Fruit fly (Drosophila melanogaster) whole organism, embryonic: Measurements from ENCODE around the gene topi.
A peak's percentile ranks its signal among the peaks of the same experiment; 100 is the strongest.

Source experiments
- ATbp ChIP-seq: fragments of 200-800 bp; sonication (Bioruptor generic); optimal IDR thresholded peaks from 2 replicates; lab custom pipeline; 2017; ENCODE audit warnings: missing biosample characterization, mild to moderate bottlenecking, missing genetic modification characterization, missing genetic modification reagents
- Aef1 ChIP-seq: fragments of 200-800 bp; sonication (Bioruptor generic); IDR thresholded peaks from 3 replicates; pipeline ENCODE4 v1.3.6; 2022; ENCODE audit warnings: missing biosample characterization, missing genetic modification characterization
- Antp ChIP-seq: fragments of 200-800 bp; sonication (Bioruptor generic); optimal IDR thresholded peaks from 3 replicates; lab custom pipeline; 2016; ENCODE audit warnings: missing biosample characterization, missing genetic modification characterization
- CG10267 ChIP-seq: fragments of 200-800 bp; sonication (Bioruptor generic); optimal IDR thresholded peaks from 2 replicates; lab custom pipeline; 2018; ENCODE audit warnings: missing biosample characterization, mild to moderate bottlenecking, missing genetic modification characterization, moderate library complexity
- CG11560 ChIP-seq: fragments of 200-800 bp; sonication (Bioruptor generic); IDR thresholded peaks from 3 replicates; pipeline ENCODE4 v1.3.6; 2022; ENCODE audit warnings: missing biosample characterization, missing genetic modification characterization
- CG11696 ChIP-seq: fragments of 200-800 bp; sonication (Bioruptor generic); IDR thresholded peaks from 2 replicates; pipeline ENCODE4 v1.3.6; 2022; ENCODE audit warnings: missing biosample characterization, missing genetic modification characterization
- CG12659 ChIP-seq: fragments of 200-800 bp; sonication (Bioruptor generic); optimal IDR thresholded peaks from 3 replicates; lab custom pipeline; 2017; ENCODE audit warnings: mild to moderate bottlenecking, missing biosample characterization, missing genetic modification reagents, missing genetic modification characterization
- CG12769 ChIP-seq: fragments of 200-800 bp; sonication (Bioruptor generic); optimal IDR thresholded peaks from 2 replicates; lab custom pipeline; 2019; ENCODE audit warnings: missing biosample characterization, mild to moderate bottlenecking, missing genetic modification characterization, moderate library complexity
- CG13624 ChIP-seq: fragments of 200-800 bp; sonication (Bioruptor generic); optimal IDR thresholded peaks from 2 replicates; lab custom pipeline; 2016; ENCODE audit warnings: missing biosample characterization, missing genetic modification characterization
- CG14441 ChIP-seq: fragments of 200-800 bp; sonication (Bioruptor generic); IDR thresholded peaks from 2 replicates; pipeline ENCODE4 v1.3.6; 2022; ENCODE audit warnings: missing biosample characterization, missing genetic modification characterization
- CG15011 ChIP-seq: fragments of 200-800 bp; sonication (Bioruptor generic); optimal IDR thresholded peaks from 3 replicates; lab custom pipeline; 2018; ENCODE audit warnings: missing biosample characterization, mild to moderate bottlenecking, missing genetic modification characterization
- CG15601 ChIP-seq: fragments of 200-800 bp; sonication (Bioruptor generic); optimal IDR thresholded peaks from 3 replicates; lab custom pipeline; 2019; ENCODE audit warnings: missing biosample characterization, mild to moderate bottlenecking, missing genetic modification characterization, moderate library complexity
- CG17359 ChIP-seq: fragments of 200-800 bp; sonication (Bioruptor generic); optimal IDR thresholded peaks from 3 replicates; lab custom pipeline; 2018; ENCODE audit warnings: missing biosample characterization, mild to moderate bottlenecking, missing genetic modification characterization, moderate library complexity
- CG2712 ChIP-seq: fragments of 200-800 bp; optimal IDR thresholded peaks from 3 replicates; lab custom pipeline; 2019; ENCODE audit warnings: missing biosample characterization, mild to moderate bottlenecking, missing genetic modification characterization, moderate library complexity
- CG30020 ChIP-seq: fragments of 200-800 bp; optimal IDR thresholded peaks from 2 replicates; lab custom pipeline; 2019; ENCODE audit warnings: missing biosample characterization, mild to moderate bottlenecking, missing genetic modification characterization, moderate library complexity
- CG3163 ChIP-seq: fragments of 200-800 bp; sonication (Bioruptor generic); optimal IDR thresholded peaks from 3 replicates; lab custom pipeline; 2016; ENCODE audit warnings: missing biosample characterization, missing genetic modification characterization
- CG4282 ChIP-seq: fragments of 200-800 bp; sonication (Bioruptor generic); optimal IDR thresholded peaks from 2 replicates; lab custom pipeline; 2016; ENCODE audit warnings: missing biosample characterization, missing genetic modification characterization
- CG4328 ChIP-seq: fragments of 200-800 bp; sonication (Bioruptor generic); optimal IDR thresholded peaks from 3 replicates; lab custom pipeline; 2017; ENCODE audit warnings: missing biosample characterization, missing genetic modification reagents, missing genetic modification characterization
- CG4730 ChIP-seq: fragments of 200-800 bp; sonication (Bioruptor generic); IDR thresholded peaks from 2 replicates; pipeline ENCODE4 v1.3.6; 2022; ENCODE audit warnings: missing biosample characterization, missing genetic modification characterization
- CG7928 ChIP-seq: fragments of 200-800 bp; sonication (Bioruptor generic); optimal IDR thresholded peaks from 2 replicates; lab custom pipeline; 2017; ENCODE audit warnings: missing biosample characterization, mild to moderate bottlenecking, missing genetic modification characterization
- CG9876 ChIP-seq: fragments of 200-800 bp; sonication (Bioruptor generic); optimal IDR thresholded peaks from 2 replicates; lab custom pipeline; 2016; ENCODE audit warnings: missing biosample characterization, missing genetic modification characterization
- CG9932 ChIP-seq: fragments of 200-800 bp; sonication (Bioruptor generic); IDR thresholded peaks from 2 replicates; pipeline ENCODE4 v1.3.6; 2022; ENCODE audit warnings: missing biosample characterization, missing genetic modification characterization
- D19B ChIP-seq: fragments of 200-800 bp; sonication (Bioruptor generic); optimal IDR thresholded peaks from 2 replicates; lab custom pipeline; 2017; ENCODE audit warnings: missing biosample characterization, mild to moderate bottlenecking, missing genetic modification characterization
- Dfd ChIP-seq, 2 experiments: fragments of >200 bp; optimal IDR thresholded peaks; 2 replicates each; lab custom pipeline; 2017; ENCODE audit warnings: missing biosample characterization in 2 of 2, missing genetic modification characterization in 2 of 2
- Elba2 ChIP-seq: fragments of 200-800 bp; sonication (Bioruptor generic); optimal IDR thresholded peaks from 3 replicates; lab custom pipeline; 2016; ENCODE audit warnings: missing biosample characterization, missing genetic modification characterization
- Fer1 ChIP-seq: fragments of 200-800 bp; sonication (Bioruptor generic); optimal IDR thresholded peaks from 2 replicates; lab custom pipeline; 2017; ENCODE audit warnings: missing biosample characterization, mild to moderate bottlenecking, missing genetic modification characterization
- Fer2 ChIP-seq: fragments of 200-800 bp; sonication (Bioruptor generic); optimal IDR thresholded peaks from 2 replicates; lab custom pipeline; 2018; ENCODE audit warnings: missing biosample characterization, mild to moderate bottlenecking, missing genetic modification characterization, moderate library complexity
- Hsf ChIP-seq: fragments of 200-800 bp; sonication (Bioruptor generic); optimal IDR thresholded peaks from 3 replicates; lab custom pipeline; 2016; ENCODE audit warnings: missing biosample characterization, missing genetic modification characterization
- MESR4 ChIP-seq: fragments of 200-800 bp; sonication (Bioruptor generic); optimal IDR thresholded peaks from 2 replicates; lab custom pipeline; 2018; ENCODE audit warnings: missing biosample characterization, mild to moderate bottlenecking, missing genetic modification characterization, moderate library complexity
- Myb ChIP-seq: fragments of 200-800 bp; sonication (Bioruptor generic); optimal IDR thresholded peaks from 2 replicates; lab custom pipeline; 2016; ENCODE audit warnings: missing biosample characterization, missing genetic modification characterization
- Ptx1 ChIP-seq: fragments of 200-800 bp; sonication (Bioruptor generic); IDR thresholded peaks from 2 replicates; pipeline ENCODE4 v1.3.6; 2022; ENCODE audit warnings: missing biosample characterization, missing genetic modification characterization
- Six4 ChIP-seq: fragments of 200-800 bp; sonication (Bioruptor generic); optimal IDR thresholded peaks from 2 replicates; lab custom pipeline; 2016; ENCODE audit warnings: missing biosample characterization, missing genetic modification characterization
- al ChIP-seq: fragments of 200-800 bp; sonication (Bioruptor generic); IDR thresholded peaks from 2 replicates; pipeline ENCODE4 v1.3.6; 2022; ENCODE audit warnings: missing biosample characterization, missing genetic modification characterization
- corto ChIP-seq: fragments of 200-800 bp; sonication (Bioruptor generic); optimal IDR thresholded peaks from 2 replicates; lab custom pipeline; 2016; ENCODE audit warnings: missing biosample characterization, mild to moderate bottlenecking, missing genetic modification characterization, moderate library complexity
- dmrt11E ChIP-seq: fragments of 200-800 bp; sonication (Bioruptor generic); optimal IDR thresholded peaks from 3 replicates; lab custom pipeline; 2018; ENCODE audit warnings: missing biosample characterization, mild to moderate bottlenecking, missing genetic modification characterization, moderate library complexity
- fd3F ChIP-seq: fragments of 200-800 bp; sonication (Bioruptor generic); optimal IDR thresholded peaks from 2 replicates; lab custom pipeline; 2018; ENCODE audit warnings: missing biosample characterization, mild to moderate bottlenecking, missing genetic modification characterization, moderate library complexity
- hb ChIP-seq: fragments of 200-800 bp; sonication (Bioruptor generic); IDR thresholded peaks from 3 replicates; pipeline ENCODE4 v1.3.6; 2022; ENCODE audit warnings: missing biosample characterization, missing genetic modification characterization; ENCODE audit not compliant: partially characterized antibody
- insv ChIP-seq, 2 experiments: fragments of 200-800 bp; sonication (Bioruptor generic); optimal IDR thresholded peaks; 3 replicates each; lab custom pipeline; 2016 to 2018; ENCODE audit warnings: missing biosample characterization in 2 of 2, missing genetic modification characterization in 2 of 2
- jigr1 ChIP-seq: fragments of 200-800 bp; sonication (Bioruptor generic); IDR thresholded peaks from 3 replicates; pipeline ENCODE4 v1.3.6; 2022; ENCODE audit warnings: missing biosample characterization, missing genetic modification characterization
- ken ChIP-seq: fragments of 200-800 bp; sonication (Bioruptor generic); IDR thresholded peaks from 3 replicates; pipeline ENCODE4 v1.3.6; 2022; ENCODE audit warnings: missing biosample characterization, missing genetic modification characterization
- nau ChIP-seq: fragments of 200-800 bp; sonication (Bioruptor generic); optimal IDR thresholded peaks from 3 replicates; lab custom pipeline; 2017; ENCODE audit warnings: missing biosample characterization, mild to moderate bottlenecking, missing genetic modification characterization, missing genetic modification reagents
- prd ChIP-seq, 3 experiments: fragments of >200 bp in 2 of 3; fragments of 200-800 bp in 1 of 3; sonication (Bioruptor generic) in 1 of 3; optimal IDR thresholded peaks in 2 of 3; IDR thresholded peaks in 1 of 3; 2 replicates in 2 of 3; 3 replicates in 1 of 3; pipeline versions ENCODE4 v1.3.6 to Lab custom; 2017 to 2022; ENCODE audit warnings: missing biosample characterization in 1 of 3, missing genetic modification characterization in 1 of 3
- sim ChIP-seq: fragments of 200-800 bp; sonication (Bioruptor generic); IDR thresholded peaks from 2 replicates; pipeline ENCODE4 v1.3.6; 2022; ENCODE audit warnings: missing biosample characterization, missing genetic modification characterization
- slbo ChIP-seq: fragments of 200-800 bp; sonication (Bioruptor generic); IDR thresholded peaks from 2 replicates; pipeline ENCODE4 v1.3.6; 2022; ENCODE audit warnings: missing biosample characterization, missing genetic modification characterization
- tin ChIP-seq: fragments of 200-800 bp; sonication (Bioruptor generic); optimal IDR thresholded peaks from 3 replicates; lab custom pipeline; 2016; ENCODE audit warnings: missing biosample characterization, missing genetic modification characterization
- tup ChIP-seq: fragments of 200-800 bp; sonication (Bioruptor generic); optimal IDR thresholded peaks from 2 replicates; lab custom pipeline; 2016; ENCODE audit warnings: missing biosample characterization, mild to moderate bottlenecking, missing genetic modification characterization, moderate library complexity
- unc-4 ChIP-seq: fragments of 200-800 bp; sonication (Bioruptor generic); IDR thresholded peaks from 2 replicates; pipeline ENCODE4 v1.3.6; 2022; ENCODE audit warnings: missing biosample characterization, missing genetic modification characterization; ENCODE audit not compliant: partially characterized antibody
- vfl ChIP-seq: fragments of 200-800 bp; sonication (Bioruptor generic); optimal IDR thresholded peaks from 2 replicates; lab custom pipeline; 2016; ENCODE audit warnings: missing biosample characterization, missing genetic modification characterization
- yki ChIP-seq: fragments of >200 bp; optimal IDR thresholded peaks from 3 replicates; lab custom pipeline; 2018

Gene topi

dm6 chr3R:9800644-9801330 is 25.9 kb downstream of the topi start, which contains the start of the genes CG9467 and CG8526 (continued):
- TF ChIP-seq CG12659 = peak; percentile 75
- no peak for TF ChIP-seq Dfd (GFP tag; optimal IDR thresholded peaks at IDR 0.05; lab: Kevin White, UChicago)
- 0 out of 3 replicates have a peak, but pooled peaks have one; percentile 43 for TF ChIP-seq CG11560 (tag; lab: Robert Waterston, UW)
- 0 out of 2 replicates have a peak, but pooled peaks have one; percentile 6 for TF ChIP-seq CG4730 (GFP tag; lab: Robert Waterston, UW)
- TF ChIP-seq CG9932 (GFP tag; lab: Robert Waterston, UW) = peak; percentile 86
- peak; percentile 35 for TF ChIP-seq Six4
- peak; percentile 35; the same call in 1 of the 3 replicates for TF ChIP-seq ken (GFP tag; lab: Robert Waterston, UW)
- TF ChIP-seq CG15601 (tag; lab: Kevin White, UChicago) = peak; percentile 65
- peak; percentile 84 for TF ChIP-seq Myb (GFP tag; lab: Kevin White, UChicago)
- no peak for TF ChIP-seq ATbp (GFP tag; lab: Kevin White, UChicago)
- TF ChIP-seq vfl = peak; percentile 40
- TF ChIP-seq CG13624 (GFP tag; lab: Kevin White, UChicago) = peak; percentile 58
- TF ChIP-seq fd3F (GFP tag; lab: Kevin White, UChicago) = peak; percentile 58
- TF ChIP-seq hb (GFP tag; lab: Robert Waterston, UW) = peak; percentile 70; the same call in 1 of the 3 replicates
- TF ChIP-seq Ptx1 (GFP tag; lab: Robert Waterston, UW) = peak; percentile 67; the same call in 1 of the 2 replicates
- TF ChIP-seq prd (optimal IDR thresholded peaks at IDR 0.05; lab: Kevin White, UChicago) = no peak
- TF ChIP-seq prd (GFP tag; IDR thresholded peaks at IDR 0.05; lab: Robert Waterston, UW) = peak; percentile 84
- TF ChIP-seq CG11696 (GFP tag; lab: Robert Waterston, UW) = no peak
- TF ChIP-seq Hsf (GFP tag; lab: Kevin White, UChicago) = peak; percentile 60
- TF ChIP-seq Elba2 (GFP tag; lab: Kevin White, UChicago) = no peak
- peak; percentile 86 for TF ChIP-seq slbo
- peak; percentile 80 for TF ChIP-seq unc-4 (GFP tag; lab: Robert Waterston, UW)
- TF ChIP-seq sim = no peak
- peak; percentile 76 for TF ChIP-seq CG7928 (GFP tag; lab: Kevin White, UChicago)
- TF ChIP-seq Antp = no peak
- no peak for TF ChIP-seq CG3163 (GFP tag; lab: Kevin White, UChicago)
- peak; percentile 70 for TF ChIP-seq CG10267 (tag; lab: Kevin White, UChicago)
- peak; percentile 57 for TF ChIP-seq al (GFP tag; lab: Robert Waterston, UW)
- no peak for TF ChIP-seq nau (GFP tag; lab: Kevin White, UChicago)
- TF ChIP-seq CG14441 = peak; percentile 58
- no peak for TF ChIP-seq corto (GFP tag; lab: Kevin White, UChicago)
- peak; percentile 53 for TF ChIP-seq Fer1
- TF ChIP-seq CG30020 (tag; lab: Kevin White, UChicago) = peak; percentile 73
- TF ChIP-seq jigr1 (GFP tag; lab: Robert Waterston, UW) = peak; percentile 57; the same call in 2 of the 3 replicates
- no peak for TF ChIP-seq CG4328 (GFP tag; lab: Kevin White, UChicago)
- no peak for TF ChIP-seq CG9876 (GFP tag; lab: Kevin White, UChicago)
- no peak for TF ChIP-seq yki
- TF ChIP-seq Aef1 (GFP tag; lab: Robert Waterston, UW) = peak; percentile 69
- TF ChIP-seq CG2712 (tag; lab: Kevin White, UChicago) = peak; percentile 80
- peak; percentile 13 for TF ChIP-seq tup (GFP tag; lab: Kevin White, UChicago)
- peak; percentile 50 for TF ChIP-seq D19B
- peak; percentile 76 for TF ChIP-seq tin (GFP tag; lab: Kevin White, UChicago)
- TF ChIP-seq insv (GFP tag; optimal IDR thresholded peaks at IDR 0.05; lab: Kevin White, UChicago) = peak in 1 of 2 experiments; percentile 37
- TF ChIP-seq CG17359 = peak; percentile 51
- no peak for TF ChIP-seq CG12769 (tag; lab: Kevin White, UChicago)
- peak; percentile 71 for TF ChIP-seq dmrt11E (tag; lab: Kevin White, UChicago)
- no peak for TF ChIP-seq CG4282
- TF ChIP-seq CG15011 = no peak
- peak; percentile 86 for TF ChIP-seq MESR4 (GFP tag; lab: Kevin White, UChicago)
- peak; percentile 30 for TF ChIP-seq Fer2 (tag; lab: Kevin White, UChicago)
